Fruit fly (Drosophila melanogaster) whole organism, embryonic: Measurements from ENCODE around the gene CG3032.

ENCODE experiments used
- Asciz ChIP-seq: fragments of 200-800 bp; sonication (Bioruptor generic); optimal IDR thresholded peaks from 2 replicates; lab custom pipeline; 2017; ENCODE audit warnings: missing biosample characterization, mild to moderate bottlenecking, missing genetic modification characterization, missing genetic modification reagents
- Blimp-1 ChIP-seq: fragments of 200-800 bp; sonication (Bioruptor generic); optimal IDR thresholded peaks from 3 replicates; lab custom pipeline; 2018; ENCODE audit warnings: missing biosample characterization, missing genetic modification characterization, mild to moderate bottlenecking, moderate library complexity, missing genetic modification reagents
- CG10209 ChIP-seq: fragments of 200-800 bp; sonication (Bioruptor generic); optimal IDR thresholded peaks from 3 replicates; lab custom pipeline; 2017; ENCODE audit warnings: missing biosample characterization, mild to moderate bottlenecking, missing genetic modification characterization, missing genetic modification reagents
- CG1024 ChIP-seq: fragments of 200-800 bp; sonication (Bioruptor generic); IDR thresholded peaks from 2 replicates; pipeline ENCODE4 v1.3.6; 2022; ENCODE audit warnings: missing biosample characterization, missing genetic modification characterization
- CG10267 ChIP-seq: fragments of 200-800 bp; sonication (Bioruptor generic); optimal IDR thresholded peaks from 2 replicates; lab custom pipeline; 2018; ENCODE audit warnings: missing biosample characterization, mild to moderate bottlenecking, missing genetic modification characterization, moderate library complexity
- CG10654 ChIP-seq: fragments of 200-800 bp; sonication (Bioruptor generic); optimal IDR thresholded peaks from 2 replicates; lab custom pipeline; 2016; ENCODE audit warnings: missing biosample characterization, missing genetic modification characterization
- CG11247 ChIP-seq: fragments of 200-800 bp; sonication (Bioruptor generic); IDR thresholded peaks from 2 replicates; pipeline ENCODE4 v1.3.6; 2022; ENCODE audit warnings: missing biosample characterization, missing genetic modification characterization
- CG12104 ChIP-seq: fragments of 200-800 bp; sonication (Bioruptor generic); optimal IDR thresholded peaks from 3 replicates; lab custom pipeline; 2016; ENCODE audit warnings: missing biosample characterization, missing genetic modification characterization
- CG12236 ChIP-seq: fragments of 200-800 bp; sonication (Bioruptor generic); optimal IDR thresholded peaks from 2 replicates; lab custom pipeline; 2016; ENCODE audit warnings: missing biosample characterization, missing genetic modification characterization
- CG12299 ChIP-seq: fragments of 200-800 bp; sonication (Bioruptor generic); optimal IDR thresholded peaks from 2 replicates; lab custom pipeline; 2018; ENCODE audit warnings: missing biosample characterization, mild to moderate bottlenecking, missing genetic modification characterization
- CG14710 ChIP-seq: fragments of 200-800 bp; sonication (Bioruptor generic); optimal IDR thresholded peaks from 3 replicates; lab custom pipeline; 2019; ENCODE audit warnings: missing biosample characterization, mild to moderate bottlenecking, missing genetic modification characterization, moderate library complexity
- CG16815 ChIP-seq: fragments of 200-800 bp; sonication (Bioruptor generic); optimal IDR thresholded peaks from 3 replicates; lab custom pipeline; 2017; ENCODE audit warnings: missing biosample characterization, mild to moderate bottlenecking, missing genetic modification characterization
- CG17359 ChIP-seq: fragments of 200-800 bp; sonication (Bioruptor generic); optimal IDR thresholded peaks from 3 replicates; lab custom pipeline; 2018; ENCODE audit warnings: missing biosample characterization, mild to moderate bottlenecking, missing genetic modification characterization, moderate library complexity
- CG17568 ChIP-seq: fragments of 200-800 bp; sonication (Bioruptor generic); optimal IDR thresholded peaks from 2 replicates; lab custom pipeline; 2018; ENCODE audit warnings: missing biosample characterization, mild to moderate bottlenecking, missing genetic modification characterization, moderate library complexity
- CG17612 ChIP-seq: fragments of 200-800 bp; sonication (Bioruptor generic); IDR thresholded peaks from 2 replicates; pipeline ENCODE4 v1.3.6; 2022; ENCODE audit warnings: missing biosample characterization, missing genetic modification characterization
- CG17802 ChIP-seq: fragments of 200-800 bp; sonication (Bioruptor generic); optimal IDR thresholded peaks from 2 replicates; lab custom pipeline; 2018; ENCODE audit warnings: missing biosample characterization, mild to moderate bottlenecking, missing genetic modification characterization, moderate library complexity
- CG18599 ChIP-seq: fragments of 200-800 bp; sonication (Bioruptor generic); optimal IDR thresholded peaks from 3 replicates; lab custom pipeline; 2017; ENCODE audit warnings: missing biosample characterization, missing genetic modification characterization, mild to moderate bottlenecking, moderate library complexity, missing genetic modification reagents
- CG2129 ChIP-seq: fragments of 200-800 bp; sonication (Bioruptor generic); IDR thresholded peaks from 2 replicates; pipeline ENCODE4 v1.3.6; 2022; ENCODE audit warnings: missing biosample characterization, missing genetic modification characterization; ENCODE audit not compliant: partially characterized antibody
- CG2678 ChIP-seq: fragments of 200-800 bp; sonication (Bioruptor generic); optimal IDR thresholded peaks from 3 replicates; lab custom pipeline; 2019; ENCODE audit warnings: missing biosample characterization, mild to moderate bottlenecking, missing genetic modification characterization, moderate library complexity
- CG2889 ChIP-seq: fragments of 200-800 bp; sonication (Bioruptor generic); IDR thresholded peaks from 3 replicates; pipeline ENCODE4 v1.3.6; 2022; ENCODE audit warnings: missing biosample characterization, missing genetic modification characterization
- CG31224 ChIP-seq: fragments of 200-800 bp; sonication (Bioruptor generic); IDR thresholded peaks from 2 replicates; pipeline ENCODE4 v1.3.6; 2022; ENCODE audit warnings: missing biosample characterization, missing genetic modification characterization
- CG3407 ChIP-seq: fragments of 200-800 bp; sonication (Bioruptor generic); optimal IDR thresholded peaks from 2 replicates; lab custom pipeline; 2018; ENCODE audit warnings: missing biosample characterization, mild to moderate bottlenecking, missing genetic modification characterization
- CG3847 ChIP-seq: fragments of 200-800 bp; sonication (Bioruptor generic); IDR thresholded peaks from 2 replicates; pipeline ENCODE4 v1.3.6; 2022; ENCODE audit warnings: missing biosample characterization, missing genetic modification characterization
- CG4404 ChIP-seq: fragments of 200-800 bp; sonication (Bioruptor generic); IDR thresholded peaks from 2 replicates; pipeline ENCODE4 v1.3.6; 2022; ENCODE audit warnings: missing biosample characterization, missing genetic modification characterization
- CG4617 ChIP-seq: fragments of 200-800 bp; sonication (Bioruptor generic); optimal IDR thresholded peaks from 3 replicates; lab custom pipeline; 2016; ENCODE audit warnings: missing biosample characterization, missing genetic modification characterization, borderline replicate concordance
- CG8944 ChIP-seq: fragments of 200-800 bp; sonication (Bioruptor generic); optimal IDR thresholded peaks from 3 replicates; lab custom pipeline; 2016; ENCODE audit warnings: missing biosample characterization, missing genetic modification characterization
- CG9876 ChIP-seq: fragments of 200-800 bp; sonication (Bioruptor generic); optimal IDR thresholded peaks from 2 replicates; lab custom pipeline; 2016; ENCODE audit warnings: missing biosample characterization, missing genetic modification characterization
- H15 ChIP-seq: fragments of 200-800 bp; sonication (Bioruptor generic); IDR thresholded peaks from 3 replicates; pipeline ENCODE4 v1.3.6; 2022; ENCODE audit warnings: missing biosample characterization, missing genetic modification characterization
- HHEX ChIP-seq: fragments of 200-800 bp; sonication (Bioruptor generic); optimal IDR thresholded peaks from 3 replicates; lab custom pipeline; 2017; ENCODE audit warnings: missing biosample characterization, mild to moderate bottlenecking, missing genetic modification characterization, missing genetic modification reagents
- Hey ChIP-seq: fragments of 200-800 bp; sonication (Bioruptor generic); optimal IDR thresholded peaks from 3 replicates; lab custom pipeline; 2018; ENCODE audit warnings: missing biosample characterization, mild to moderate bottlenecking, missing genetic modification characterization
- NFAT ChIP-seq: fragments of 200-800 bp; sonication (Bioruptor generic); IDR thresholded peaks from 2 replicates; pipeline ENCODE4 v1.3.6; 2022; ENCODE audit warnings: missing biosample characterization, missing genetic modification characterization
- Scr ChIP-seq: fragments of 200-800 bp; sonication (Bioruptor generic); IDR thresholded peaks from 2 replicates; pipeline ENCODE4 v1.3.6; 2022; ENCODE audit warnings: missing biosample characterization, missing genetic modification characterization; ENCODE audit not compliant: partially characterized antibody
- Spps ChIP-seq: fragments of 200-800 bp; sonication (Bioruptor generic); optimal IDR thresholded peaks from 2 replicates; lab custom pipeline; 2018; ENCODE audit warnings: missing biosample characterization, mild to moderate bottlenecking, missing genetic modification characterization
- YL-1 ChIP-seq: fragments of 200-800 bp; sonication (Bioruptor generic); optimal IDR thresholded peaks from 3 replicates; lab custom pipeline; 2017; ENCODE audit warnings: missing biosample characterization, mild to moderate bottlenecking, missing genetic modification characterization
- br ChIP-seq: fragments of >200 bp; optimal IDR thresholded peaks from 2 replicates; lab custom pipeline; 2017
- crol ChIP-seq: fragments of 200-800 bp; sonication (Bioruptor generic); IDR thresholded peaks from 2 replicates; pipeline ENCODE4 v1.3.6; 2022; ENCODE audit warnings: missing biosample characterization, missing genetic modification characterization
- dmrt99B ChIP-seq: fragments of 200-800 bp; sonication (Bioruptor generic); optimal IDR thresholded peaks from 2 replicates; lab custom pipeline; 2018; ENCODE audit warnings: missing biosample characterization, mild to moderate bottlenecking, missing genetic modification characterization, moderate library complexity
- ham ChIP-seq: fragments of 200-800 bp; sonication (Bioruptor generic); IDR thresholded peaks from 2 replicates; pipeline ENCODE4 v1.3.6; 2022; ENCODE audit warnings: missing biosample characterization, missing genetic modification characterization
- lilli ChIP-seq: fragments of 200-800 bp; sonication (Bioruptor generic); optimal IDR thresholded peaks from 3 replicates; lab custom pipeline; 2016; ENCODE audit warnings: missing biosample characterization, missing genetic modification characterization
- maf-S ChIP-seq: fragments of 200-800 bp; sonication (Bioruptor generic); optimal IDR thresholded peaks from 2 replicates; lab custom pipeline; 2016; ENCODE audit warnings: missing biosample characterization, missing genetic modification characterization
- nerfin-1 ChIP-seq: fragments of 200-800 bp; sonication (Bioruptor generic); optimal IDR thresholded peaks from 3 replicates; lab custom pipeline; 2019; ENCODE audit warnings: missing biosample characterization, mild to moderate bottlenecking, missing genetic modification characterization, moderate library complexity
- nerfin-2 ChIP-seq: fragments of 200-800 bp; sonication (Bioruptor generic); IDR thresholded peaks from 2 replicates; pipeline ENCODE4 v1.3.6; 2022; ENCODE audit warnings: missing biosample characterization, missing genetic modification characterization; ENCODE audit not compliant: partially characterized antibody
- nom ChIP-seq: fragments of 200-800 bp; sonication (Bioruptor generic); optimal IDR thresholded peaks from 2 replicates; lab custom pipeline; 2017; ENCODE audit warnings: missing biosample characterization, missing genetic modification characterization, mild to moderate bottlenecking, moderate library complexity, missing genetic modification reagents
- pita ChIP-seq: fragments of 200-800 bp; sonication (Bioruptor generic); optimal IDR thresholded peaks from 2 replicates; lab custom pipeline; 2017; ENCODE audit warnings: missing biosample characterization, mild to moderate bottlenecking, missing genetic modification characterization
- ranshi ChIP-seq: fragments of 200-800 bp; sonication (Bioruptor generic); IDR thresholded peaks from 2 replicates; pipeline ENCODE4 v1.3.6; 2022; ENCODE audit warnings: missing biosample characterization, missing genetic modification characterization
- sd ChIP-seq: fragments of 200-800 bp; sonication (Bioruptor generic); optimal IDR thresholded peaks from 3 replicates; lab custom pipeline; 2018; ENCODE audit warnings: missing biosample characterization, mild to moderate bottlenecking, missing genetic modification characterization, moderate library complexity
- sens-2 ChIP-seq: fragments of 200-800 bp; sonication (Bioruptor generic); IDR thresholded peaks from 2 replicates; pipeline ENCODE4 v1.3.6; 2022; ENCODE audit warnings: missing biosample characterization, missing genetic modification characterization
- sisA ChIP-seq: fragments of 200-800 bp; sonication (Bioruptor generic); IDR thresholded peaks from 2 replicates; pipeline ENCODE4 v1.3.6; 2022; ENCODE audit warnings: missing biosample characterization, missing genetic modification characterization
- sob ChIP-seq: fragments of 200-800 bp; sonication (Bioruptor generic); IDR thresholded peaks from 2 replicates; pipeline ENCODE4 v1.3.6; 2022; ENCODE audit warnings: missing biosample characterization, missing genetic modification characterization
- ssp ChIP-seq: fragments of 200-800 bp; sonication (Bioruptor generic); IDR thresholded peaks from 2 replicates; pipeline ENCODE4 v1.3.6; 2022; ENCODE audit warnings: missing biosample characterization, missing genetic modification characterization
- unpg ChIP-seq: fragments of 200-800 bp; sonication (Bioruptor generic); optimal IDR thresholded peaks from 3 replicates; lab custom pipeline; 2018; ENCODE audit warnings: missing biosample characterization, mild to moderate bottlenecking, missing genetic modification characterization, moderate library complexity

CG3032 gene

DNA sequence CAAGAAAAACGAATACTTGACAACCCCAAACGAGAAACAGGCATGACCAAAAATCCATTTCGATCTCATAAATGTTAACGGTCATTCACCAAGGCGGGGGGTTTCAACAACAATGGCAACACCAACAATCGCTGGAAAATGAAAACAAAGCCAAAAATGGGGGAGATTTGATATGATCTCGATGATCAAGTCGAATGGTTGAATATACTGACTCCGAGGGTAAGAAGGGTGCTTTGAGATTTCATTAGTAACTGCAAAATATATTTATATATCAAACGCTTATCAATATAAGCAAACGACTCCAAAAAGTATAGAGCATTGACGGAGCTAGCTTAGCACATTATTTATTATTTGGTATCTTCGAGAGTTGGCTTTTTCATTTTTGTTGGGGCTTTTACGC, 23.6 kb downstream of the CG3032 start (continued):
- TF ChIP-seq CG10267 (tag; lab: Kevin White, UChicago) (peak; percentile 2), CG31224 (GFP tag; lab: Robert Waterston, UW) (no peak), sd (tag; lab: Kevin White, UChicago) (peak; percentile 13), ham (GFP tag; lab: Robert Waterston, UW) (no peak), CG8944 (no peak), CG18599 (GFP tag; lab: Kevin White, UChicago) (no peak), sob (GFP tag; lab: Robert Waterston, UW) (no peak), sens-2 (GFP tag; lab: Robert Waterston, UW) (no peak), pita (GFP tag; lab: Kevin White, UChicago) (no peak), lilli (GFP tag; lab: Kevin White, UChicago) (peak; percentile 19), br (lab: Kevin White, UChicago) (no peak), CG9876 (GFP tag; lab: Kevin White, UChicago) (no peak), CG1024 (GFP tag; lab: Robert Waterston, UW) (no peak), CG11247 (GFP tag; lab: Robert Waterston, UW) (no peak), CG17612 (GFP tag; lab: Robert Waterston, UW) (no peak), CG4404 (GFP tag; lab: Robert Waterston, UW) (no peak), nerfin-1 (tag; lab: Kevin White, UChicago) (no peak), CG3407 (GFP tag; lab: Kevin White, UChicago) (no peak), CG2678 (peak; percentile 37), HHEX (GFP tag; lab: Kevin White, UChicago) (no peak), CG2129 (GFP tag; lab: Robert Waterston, UW) (no peak), YL-1 (GFP tag; lab: Kevin White, UChicago) (no peak), CG17359 (tag; lab: Kevin White, UChicago) (no peak), dmrt99B (tag; lab: Kevin White, UChicago) (peak; percentile 31), maf-S (no peak), CG14710 (no peak), ranshi (GFP tag; lab: Robert Waterston, UW) (no peak), crol (GFP tag; lab: Robert Waterston, UW) (no peak), ssp (GFP tag; lab: Robert Waterston, UW) (no peak), CG17568 (GFP tag; lab: Kevin White, UChicago) (no peak), CG17802 (tag; lab: Kevin White, UChicago) (no peak), sisA (GFP tag; lab: Robert Waterston, UW) (0 out of 2 replicates have a peak, but pooled peaks have one; percentile 7), CG4617 (GFP tag; lab: Kevin White, UChicago) (no peak), NFAT (GFP tag; lab: Robert Waterston, UW) (no peak), CG3847 (GFP tag; lab: Robert Waterston, UW) (no peak), Asciz (no peak), Hey (tag; lab: Kevin White, UChicago) (no peak), CG12236 (GFP tag; lab: Kevin White, UChicago) (no peak), nom (GFP tag; lab: Kevin White, UChicago) (no peak), CG2889 (no peak), CG12104 (GFP tag; lab: Kevin White, UChicago) (no peak), CG10209 (GFP tag; lab: Kevin White, UChicago) (no peak), CG16815 (GFP tag; lab: Kevin White, UChicago) (no peak), Blimp-1 (GFP tag; lab: Kevin White, UChicago) (peak; percentile 48), Spps (tag; lab: Kevin White, UChicago) (no peak), Scr (GFP tag; lab: Robert Waterston, UW) (no peak), CG12299 (tag; lab: Kevin White, UChicago) (no peak), unpg (no peak), nerfin-2 (GFP tag; lab: Robert Waterston, UW) (no peak), H15 (GFP tag; lab: Robert Waterston, UW) (no peak), CG10654 (GFP tag; lab: Kevin White, UChicago) (no peak)
